Fruit fly (Drosophila melanogaster) whole organism, pupa: ENCODE data around the gene CG6686.

Source experiments
- CG10348 ChIP-seq: fragments of 200-800 bp; sonication (Bioruptor generic); IDR thresholded peaks from 2 replicates; pipeline ENCODE4 v1.3.6; 2022; ENCODE audit warnings: missing biosample characterization, missing genetic modification characterization
- CG12605 ChIP-seq: fragments of 200-800 bp; sonication (Bioruptor generic); IDR thresholded peaks from 2 replicates; pipeline ENCODE4 v1.3.6; 2022; ENCODE audit warnings: missing biosample characterization, missing genetic modification characterization
- CG13204 ChIP-seq: fragments of 200-800 bp; sonication (Bioruptor generic); optimal IDR thresholded peaks from 2 replicates; lab custom pipeline; 2018; ENCODE audit warnings: missing biosample characterization, mild to moderate bottlenecking, missing genetic modification characterization, moderate library complexity
- CG14655 ChIP-seq: fragments of 200-800 bp; sonication (Bioruptor generic); optimal IDR thresholded peaks from 3 replicates; lab custom pipeline; 2017; ENCODE audit warnings: mild to moderate bottlenecking, missing biosample characterization, missing genetic modification reagents, missing genetic modification characterization
- CG15710 ChIP-seq: fragments of 200-800 bp; sonication (Bioruptor generic); optimal IDR thresholded peaks from 2 replicates; lab custom pipeline; 2018; ENCODE audit warnings: missing biosample characterization, mild to moderate bottlenecking, missing genetic modification characterization, moderate library complexity
- CG17806 ChIP-seq: fragments of 200-800 bp; sonication (Bioruptor generic); optimal IDR thresholded peaks from 2 replicates; lab custom pipeline; 2018; ENCODE audit warnings: missing biosample characterization, mild to moderate bottlenecking, missing genetic modification characterization, moderate library complexity
- CG32121 ChIP-seq: fragments of 200-800 bp; sonication (Bioruptor generic); IDR thresholded peaks from 2 replicates; pipeline ENCODE4 v1.3.6; 2022; ENCODE audit warnings: missing biosample characterization, missing genetic modification characterization
- CG34367 ChIP-seq: fragments of 200-800 bp; sonication (Bioruptor generic); optimal IDR thresholded peaks from 2 replicates; lab custom pipeline; 2018; ENCODE audit warnings: missing biosample characterization, mild to moderate bottlenecking, missing genetic modification characterization
- CG4496 ChIP-seq: fragments of 200-800 bp; sonication (Bioruptor generic); IDR thresholded peaks from 3 replicates; pipeline ENCODE4 v1.3.6; 2022; ENCODE audit warnings: missing biosample characterization, missing genetic modification characterization
- CG8159 ChIP-seq: fragments of 200-800 bp; sonication (Bioruptor generic); optimal IDR thresholded peaks from 3 replicates; lab custom pipeline; 2018; ENCODE audit warnings: missing biosample characterization, mild to moderate bottlenecking, missing genetic modification characterization, moderate library complexity
- CG8301 ChIP-seq: fragments of 200-800 bp; sonication (Bioruptor generic); optimal IDR thresholded peaks from 2 replicates; lab custom pipeline; 2018; ENCODE audit warnings: missing biosample characterization, mild to moderate bottlenecking, missing genetic modification characterization
- CG9948 ChIP-seq: fragments of 200-800 bp; sonication (Bioruptor generic); optimal IDR thresholded peaks from 2 replicates; lab custom pipeline; 2018; ENCODE audit warnings: missing biosample characterization, mild to moderate bottlenecking, missing genetic modification characterization, moderate library complexity
- D1 ChIP-seq: fragments of 200-800 bp; sonication (Bioruptor generic); optimal IDR thresholded peaks from 2 replicates; lab custom pipeline; 2018; ENCODE audit warnings: missing biosample characterization, mild to moderate bottlenecking, missing genetic modification characterization, moderate library complexity
- EcR ChIP-seq: fragments of 200-800 bp; sonication (Bioruptor generic); optimal IDR thresholded peaks from 3 replicates; lab custom pipeline; 2019; ENCODE audit warnings: missing biosample characterization, missing genetic modification characterization, mild to moderate bottlenecking, moderate library complexity, missing genetic modification reagents
- Ets98B ChIP-seq: fragments of 200-800 bp; sonication (Bioruptor generic); IDR thresholded peaks from 2 replicates; pipeline ENCODE4 v1.3.6; 2022; ENCODE audit warnings: missing biosample characterization, missing genetic modification characterization
- Pif1A ChIP-seq: fragments of 200-800 bp; sonication (Bioruptor generic); optimal IDR thresholded peaks from 3 replicates; lab custom pipeline; 2016; ENCODE audit warnings: missing biosample characterization, missing genetic modification characterization
- Pif1B ChIP-seq: fragments of 200-800 bp; sonication (Bioruptor generic); optimal IDR thresholded peaks from 3 replicates; lab custom pipeline; 2016; ENCODE audit warnings: missing biosample characterization, missing genetic modification characterization
- Snoo ChIP-seq: fragments of 200-800 bp; sonication (Bioruptor generic); optimal IDR thresholded peaks from 3 replicates; lab custom pipeline; 2017; ENCODE audit warnings: missing biosample characterization, mild to moderate bottlenecking, missing genetic modification characterization, inconsistent platforms
- fd96Ca ChIP-seq: fragments of 200-800 bp; sonication (Bioruptor generic); IDR thresholded peaks from 3 replicates; pipeline ENCODE4 v1.3.6; 2022; ENCODE audit warnings: missing biosample characterization, missing genetic modification characterization
- gl ChIP-seq: fragments of 200-800 bp; sonication (Bioruptor generic); optimal IDR thresholded peaks from 2 replicates; lab custom pipeline; 2018; ENCODE audit warnings: missing biosample characterization, mild to moderate bottlenecking, missing genetic modification characterization
- rn ChIP-seq: fragments of 200-800 bp; sonication (Bioruptor generic); IDR thresholded peaks from 2 replicates; pipeline ENCODE4 v1.3.6; 2022; ENCODE audit warnings: missing biosample characterization, missing genetic modification characterization

Gene CG6686

DNA sequence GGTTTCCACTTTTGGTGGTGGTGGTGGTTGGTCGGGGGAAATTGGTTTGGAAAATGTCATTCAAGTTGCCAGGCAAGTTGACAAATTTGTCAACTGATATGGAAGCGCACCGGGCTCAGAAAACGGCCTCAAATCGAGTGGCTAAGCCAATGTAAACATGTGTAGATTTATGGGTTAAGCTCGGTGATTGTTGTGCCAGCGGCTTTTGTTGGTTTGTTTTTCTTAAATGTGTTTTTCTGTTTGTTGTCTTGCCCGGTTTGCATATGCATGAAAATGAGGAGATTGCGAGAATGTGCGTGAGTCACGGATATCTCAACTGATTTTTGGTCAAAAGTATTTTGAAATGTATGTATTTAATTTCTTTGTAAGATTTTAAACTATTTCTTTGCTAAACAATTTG lies 26.9 kb downstream of the CG6686 start:
- TF ChIP-seq CG17806 (tag; lab: Kevin White, UChicago) (no peak), D1 (tag; lab: Kevin White, UChicago) (no peak), CG8159 (tag; lab: Kevin White, UChicago) (no peak), CG9948 (tag; lab: Kevin White, UChicago) (no peak), fd96Ca (GFP tag; lab: Robert Waterston, UW) (no peak)

- TF ChIP-seq EcR (GFP tag; lab: Kevin White, UChicago) (no peak), CG12605 (GFP tag; lab: Robert Waterston, UW) (no peak), Pif1A (GFP tag; lab: Kevin White, UChicago) (peak; percentile 10), fd96Ca (GFP tag; lab: Robert Waterston, UW) (no peak), CG10348 (GFP tag; lab: Robert Waterston, UW) (no peak), CG14655 (GFP tag; lab: Kevin White, UChicago) (peak; percentile 32), CG8159 (tag; lab: Kevin White, UChicago) (peak; percentile 18), D1 (tag; lab: Kevin White, UChicago) (no peak), CG9948 (tag; lab: Kevin White, UChicago) (no peak), Pif1B (GFP tag; lab: Kevin White, UChicago) (no peak)
These were observed 29.1 kb downstream of the CG6686 start for dm6 chr2L:11958729-11959128.

DNA sequence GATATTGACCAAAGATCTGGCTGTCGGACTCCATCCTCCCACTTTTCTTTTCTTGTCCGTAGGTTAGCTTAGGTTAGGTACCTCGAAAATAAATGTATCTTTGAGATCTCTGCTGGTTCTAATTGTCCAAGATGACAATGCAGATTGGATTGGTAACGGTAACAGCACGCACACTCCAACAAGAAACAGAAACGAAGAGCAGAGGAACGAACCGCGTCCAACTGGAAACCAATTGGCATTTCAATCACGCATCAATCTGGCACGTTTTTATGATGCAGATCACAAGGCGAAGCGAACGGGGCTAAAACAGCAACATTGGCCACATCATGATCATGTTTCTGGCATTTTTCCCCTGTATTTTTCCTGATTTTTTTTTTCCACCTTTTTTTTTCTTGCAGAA lies 32.0 kb downstream of the CG6686 start:
- TF ChIP-seq CG4496 (GFP tag; lab: Robert Waterston, UW) (no peak), CG8159 (tag; lab: Kevin White, UChicago) (no peak), CG14655 (GFP tag; lab: Kevin White, UChicago) (no peak), EcR (GFP tag; lab: Kevin White, UChicago) (no peak), CG17806 (tag; lab: Kevin White, UChicago) (no peak), CG10348 (GFP tag; lab: Robert Waterston, UW) (no peak), gl (no peak), CG13204 (GFP tag; lab: Kevin White, UChicago) (no peak), fd96Ca (GFP tag; lab: Robert Waterston, UW) (no peak)

DNA sequence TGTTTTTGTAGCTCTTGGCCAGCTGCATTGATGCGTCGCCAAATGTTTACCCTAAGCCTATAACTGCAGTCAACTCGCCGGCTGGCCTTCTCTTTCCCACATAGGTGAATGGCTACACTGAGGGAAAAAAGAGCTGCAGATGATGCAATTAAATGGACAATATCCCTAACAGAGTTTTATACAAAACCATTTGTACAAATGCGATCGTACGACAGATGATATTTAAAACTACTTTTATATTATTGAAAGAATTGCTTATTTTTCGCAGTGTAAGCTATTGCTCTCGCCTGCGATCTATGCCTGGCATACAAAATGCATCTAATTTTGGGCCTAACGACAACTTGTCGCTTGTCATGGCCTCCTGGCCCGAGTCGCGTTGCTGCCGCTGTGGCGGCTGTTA lies 37.9 kb downstream of the CG6686 start:
- TF ChIP-seq EcR (GFP tag; lab: Kevin White, UChicago): no peak
- peak; percentile 94 for TF ChIP-seq Ets98B
- TF ChIP-seq fd96Ca (GFP tag; lab: Robert Waterston, UW): peak; percentile 94
- TF ChIP-seq D1 (tag; lab: Kevin White, UChicago): no peak
- TF ChIP-seq CG34367 (tag; lab: Kevin White, UChicago): peak; percentile 68
- peak; percentile 48 for TF ChIP-seq Pif1B (GFP tag; lab: Kevin White, UChicago)
- peak; percentile 34 for TF ChIP-seq CG8159 (tag; lab: Kevin White, UChicago)
- TF ChIP-seq CG12605 (GFP tag; lab: Robert Waterston, UW): peak; percentile 89
- TF ChIP-seq CG15710: peak; percentile 57
- TF ChIP-seq CG32121: peak; percentile 94
- peak; percentile 48 for TF ChIP-seq CG13204 (GFP tag; lab: Kevin White, UChicago)
- no peak for TF ChIP-seq gl
- TF ChIP-seq Pif1A (GFP tag; lab: Kevin White, UChicago): peak; percentile 80
- peak; percentile 95 for TF ChIP-seq CG4496 (GFP tag; lab: Robert Waterston, UW)
- TF ChIP-seq rn (GFP tag; lab: Robert Waterston, UW): peak; percentile 89
- TF ChIP-seq Snoo (tag; lab: Kevin White, UChicago): peak; percentile 36
- TF ChIP-seq CG14655 (GFP tag; lab: Kevin White, UChicago): peak; percentile 85
- TF ChIP-seq CG10348 (GFP tag; lab: Robert Waterston, UW): peak; percentile 75
- TF ChIP-seq CG17806 (tag; lab: Kevin White, UChicago): peak; percentile 44
- TF ChIP-seq CG9948 (tag; lab: Kevin White, UChicago): peak; percentile 67
- TF ChIP-seq CG8301 (tag; lab: Kevin White, UChicago): peak; percentile 87

dm6 chr2L:11948479-11948878 lies 39.4 kb downstream of the CG6686 start:
- TF ChIP-seq CG32121: no peak
- TF ChIP-seq fd96Ca (GFP tag; lab: Robert Waterston, UW): no peak
- TF ChIP-seq CG8159 (tag; lab: Kevin White, UChicago): no peak
- no peak for TF ChIP-seq CG8301 (tag; lab: Kevin White, UChicago)
- TF ChIP-seq Pif1B (GFP tag; lab: Kevin White, UChicago): no peak
- TF ChIP-seq CG9948 (tag; lab: Kevin White, UChicago): no peak
- no peak for TF ChIP-seq CG14655 (GFP tag; lab: Kevin White, UChicago)
- TF ChIP-seq EcR (GFP tag; lab: Kevin White, UChicago): no peak
- TF ChIP-seq CG15710: no peak
- no peak for TF ChIP-seq rn (GFP tag; lab: Robert Waterston, UW)
- TF ChIP-seq CG4496 (GFP tag; lab: Robert Waterston, UW): no peak
- no peak for TF ChIP-seq Ets98B
- no peak for TF ChIP-seq CG12605 (GFP tag; lab: Robert Waterston, UW)
- no peak for TF ChIP-seq CG13204 (GFP tag; lab: Kevin White, UChicago)

DNA sequence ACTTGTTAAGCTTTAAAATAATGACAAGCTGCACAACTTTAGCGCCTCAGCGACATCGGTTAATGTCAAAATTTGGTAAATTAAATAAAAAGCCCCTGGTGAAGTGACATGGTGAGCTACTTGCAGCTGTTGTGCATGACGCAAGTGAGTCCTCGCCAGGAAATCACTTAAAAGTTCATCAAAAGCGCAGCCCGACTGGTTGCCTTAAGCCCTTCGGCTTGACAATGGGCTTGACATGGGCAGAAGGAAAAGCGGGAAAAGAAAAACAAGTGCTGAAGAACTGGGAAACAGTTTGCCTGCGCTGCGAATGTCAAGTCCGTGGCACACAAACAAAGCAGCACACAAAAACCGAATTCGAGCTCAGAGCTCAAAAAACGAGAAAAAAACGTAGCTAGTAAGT lies 40.2 kb downstream of the CG6686 start, which contains the start of gene CG16964:
Gene CG16964, plus strand, starts transcription at position 301 of the 400 bp plus-strand sequence.
- no peak for TF ChIP-seq CG8301 (tag; lab: Kevin White, UChicago)
- TF ChIP-seq CG12605 (GFP tag; lab: Robert Waterston, UW): no peak
- TF ChIP-seq CG32121: no peak
- TF ChIP-seq CG17806 (tag; lab: Kevin White, UChicago): no peak
- no peak for TF ChIP-seq CG14655 (GFP tag; lab: Kevin White, UChicago)
- TF ChIP-seq CG34367 (tag; lab: Kevin White, UChicago): no peak
- no peak for TF ChIP-seq CG9948 (tag; lab: Kevin White, UChicago)
- no peak for TF ChIP-seq fd96Ca (GFP tag; lab: Robert Waterston, UW)
- TF ChIP-seq Snoo (tag; lab: Kevin White, UChicago): no peak
- TF ChIP-seq rn (GFP tag; lab: Robert Waterston, UW): no peak
- no peak for TF ChIP-seq Pif1A (GFP tag; lab: Kevin White, UChicago)
- no peak for TF ChIP-seq EcR (GFP tag; lab: Kevin White, UChicago)
- no peak for TF ChIP-seq CG10348 (GFP tag; lab: Robert Waterston, UW)
- no peak for TF ChIP-seq CG8159 (tag; lab: Kevin White, UChicago)
- TF ChIP-seq gl: no peak
- TF ChIP-seq, all 21 proteins: peak for 0
